Comparison of ENCODE assay signal across 4 fruit fly cellular contexts in the genomic region with DNA sequence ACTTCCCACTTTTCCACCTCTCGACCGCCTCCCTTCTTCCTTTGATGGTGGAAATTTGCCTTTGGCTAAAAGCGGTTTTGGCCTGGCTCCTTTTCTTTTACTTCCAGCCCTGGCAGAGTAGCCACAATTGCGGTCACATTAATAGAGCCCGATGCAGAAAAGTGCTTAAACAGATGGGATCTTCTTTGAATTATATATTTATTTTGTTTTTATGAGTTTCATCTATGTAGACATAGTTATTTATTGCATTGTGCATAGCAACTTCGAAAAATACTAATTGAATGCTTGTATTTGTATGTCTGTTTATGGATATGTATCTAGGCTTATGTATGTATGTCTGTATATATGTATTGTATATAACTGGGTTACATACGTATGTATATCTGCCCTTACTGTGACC.
A peak's percentile ranks its signal among the peaks of the same experiment; 100 is the strongest.
TF ChIP-seq lines count a peak whose summit lies in the region.

No protein-coding gene starts in this region.

- TF ChIP-seq CTCF in whole organism, embryonic (GFP tag; optimal IDR thresholded peaks at IDR 0.05; lab: Kevin White, UChicago): no peak

TF ChIP-seq in whole organism, embryonic, 481 proteins besides CTCF, POLR2A, EP300 and RAD21 (continues in another document):
- peak; percentile 21 for TF ChIP-seq CG12219 (GFP tag; optimal IDR thresholded peaks at IDR 0.05; lab: Kevin White, UChicago)
- peak; percentile 35 for TF ChIP-seq CG4424 (GFP tag; optimal IDR thresholded peaks at IDR 0.05; lab: Kevin White, UChicago)
- TF ChIP-seq CG18476 (GFP tag; optimal IDR thresholded peaks at IDR 0.05; lab: Kevin White, UChicago): peak; percentile 2
- peak; percentile 63 for TF ChIP-seq Atf6 (GFP tag; IDR thresholded peaks at IDR 0.05; lab: Robert Waterston, UW)
- TF ChIP-seq ewg (GFP tag; optimal IDR thresholded peaks at IDR 0.05; lab: Kevin White, UChicago): peak; percentile 4
- TF ChIP-seq lilli (GFP tag; optimal IDR thresholded peaks at IDR 0.05; lab: Kevin White, UChicago): peak; percentile 50
- no peak for TF ChIP-seq fru (optimal IDR thresholded peaks at IDR 0.05; lab: Kevin White, UChicago)
- TF ChIP-seq CoRest (tag; optimal IDR thresholded peaks at IDR 0.05; lab: Kevin White, UChicago): peak; percentile 61
- no peak for TF ChIP-seq so (GFP tag; IDR thresholded peaks at IDR 0.05; lab: Robert Waterston, UW)
- no peak for TF ChIP-seq Vsx1 (GFP tag; optimal IDR thresholded peaks at IDR 0.05; lab: Kevin White, UChicago)
- TF ChIP-seq CG7928 (GFP tag; optimal IDR thresholded peaks at IDR 0.05; lab: Kevin White, UChicago): peak; percentile 24
- TF ChIP-seq CG9215 (GFP tag; IDR thresholded peaks at IDR 0.05; lab: Robert Waterston, UW): 0 out of 2 replicates have a peak, but pooled peaks have one; percentile 30
- TF ChIP-seq cad (GFP tag; optimal IDR thresholded peaks at IDR 0.05; lab: Kevin White, UChicago): no peak
- TF ChIP-seq CG10543 (GFP tag; optimal IDR thresholded peaks at IDR 0.05; lab: Kevin White, UChicago): peak; percentile 10
- peak; percentile 66 for TF ChIP-seq CG17359 (tag; optimal IDR thresholded peaks at IDR 0.05; lab: Kevin White, UChicago)
- TF ChIP-seq Hsf (GFP tag; optimal IDR thresholded peaks at IDR 0.05; lab: Kevin White, UChicago): peak; percentile 9
- peak; percentile 23 for TF ChIP-seq ATbp (GFP tag; optimal IDR thresholded peaks at IDR 0.05; lab: Kevin White, UChicago)
- TF ChIP-seq bowl (GFP tag; IDR thresholded peaks at IDR 0.05; lab: Robert Waterston, UW): no peak
- TF ChIP-seq lola (GFP tag; optimal IDR thresholded peaks at IDR 0.05; lab: Kevin White, UChicago): no peak
- 0 out of 2 replicates have a peak, but pooled peaks have one; percentile 17 for TF ChIP-seq CG14667 (GFP tag; IDR thresholded peaks at IDR 0.05; lab: Robert Waterston, UW)
- TF ChIP-seq az2 (GFP tag; optimal IDR thresholded peaks at IDR 0.05; lab: Kevin White, UChicago): peak; percentile 19

TF ChIP-seq in whole organism, prepupa, 60 proteins besides CTCF, POLR2A, EP300 and RAD21 (continues in another document):
- no peak for TF ChIP-seq vri (GFP tag; optimal IDR thresholded peaks at IDR 0.05; lab: Kevin White, UChicago)
- peak; percentile 8 for TF ChIP-seq OdsH (GFP tag; optimal IDR thresholded peaks at IDR 0.05; lab: Kevin White, UChicago)
- no peak for TF ChIP-seq Gug (GFP tag; IDR thresholded peaks at IDR 0.05; lab: Robert Waterston, UW)
- TF ChIP-seq CG8119 (GFP tag; IDR thresholded peaks at IDR 0.05; lab: Robert Waterston, UW): peak; percentile 46; the same call in 1 of the 3 replicates
- TF ChIP-seq CG7368 (GFP tag; optimal IDR thresholded peaks at IDR 0.05; lab: Kevin White, UChicago): no peak
- TF ChIP-seq Lpt (GFP tag; optimal IDR thresholded peaks at IDR 0.05; lab: Kevin White, UChicago): no peak
- TF ChIP-seq dsx (GFP tag; optimal IDR thresholded peaks at IDR 0.05; lab: Kevin White, UChicago; ENCODE audit: poor library complexity, severe bottlenecking): peak; percentile 48
- no peak for TF ChIP-seq Hr38 (GFP tag; optimal IDR thresholded peaks at IDR 0.05; lab: Kevin White, UChicago)
- no peak for TF ChIP-seq CG8319 (GFP tag; optimal IDR thresholded peaks at IDR 0.05; lab: Kevin White, UChicago)
- TF ChIP-seq CG11294 (GFP tag; IDR thresholded peaks at IDR 0.05; lab: Robert Waterston, UW): no peak
- TF ChIP-seq CG31627 (GFP tag; optimal IDR thresholded peaks at IDR 0.05; lab: Kevin White, UChicago): peak; percentile 8
- TF ChIP-seq Eip93F (GFP tag; optimal IDR thresholded peaks at IDR 0.05; lab: Kevin White, UChicago): no peak
- TF ChIP-seq CG11902 (GFP tag; optimal IDR thresholded peaks at IDR 0.05; lab: Kevin White, UChicago): no peak
- no peak for TF ChIP-seq Sox15 (GFP tag; optimal IDR thresholded peaks at IDR 0.05; lab: Kevin White, UChicago)
- TF ChIP-seq Met (GFP tag; optimal IDR thresholded peaks at IDR 0.05; lab: Kevin White, UChicago): peak; percentile 38
- peak; percentile 71 for TF ChIP-seq Ets96B (tag; optimal IDR thresholded peaks at IDR 0.05; lab: Kevin White, UChicago)
- peak; percentile 19 for TF ChIP-seq Hr4 (GFP tag; optimal IDR thresholded peaks at IDR 0.05; lab: Kevin White, UChicago)
- peak; percentile 48 for TF ChIP-seq CG32006 (GFP tag; optimal IDR thresholded peaks at IDR 0.05; lab: Kevin White, UChicago)
- peak; percentile 9 for TF ChIP-seq Sox102F (GFP tag; optimal IDR thresholded peaks at IDR 0.05; lab: Kevin White, UChicago)
- no peak for TF ChIP-seq CG11762 (GFP tag; optimal IDR thresholded peaks at IDR 0.05; lab: Kevin White, UChicago; ENCODE audit: insufficient read depth)
- TF ChIP-seq Eip78C (GFP tag; lab: Kevin White, UChicago): peak; percentile 67
- peak; percentile 24 for TF ChIP-seq net (GFP tag; optimal IDR thresholded peaks at IDR 0.05; lab: Kevin White, UChicago)

TF ChIP-seq in whole organism, pupa, 21 proteins besides CTCF, POLR2A, EP300 and RAD21:
- peak; percentile 37 for TF ChIP-seq Pif1A (GFP tag; optimal IDR thresholded peaks at IDR 0.05; lab: Kevin White, UChicago)
- peak; percentile 47 for TF ChIP-seq CG14655 (GFP tag; optimal IDR thresholded peaks at IDR 0.05; lab: Kevin White, UChicago)
- TF ChIP-seq fd96Ca (GFP tag; IDR thresholded peaks at IDR 0.05; lab: Robert Waterston, UW): peak; percentile 56; the same call in 1 of the 3 replicates
- TF ChIP-seq CG10348 (GFP tag; IDR thresholded peaks at IDR 0.05; lab: Robert Waterston, UW): no peak
- peak; percentile 60 for TF ChIP-seq CG15710 (tag; optimal IDR thresholded peaks at IDR 0.05; lab: Kevin White, UChicago)
- no peak for TF ChIP-seq gl (tag; optimal IDR thresholded peaks at IDR 0.05; lab: Kevin White, UChicago)
- TF ChIP-seq CG4496 (GFP tag; IDR thresholded peaks at IDR 0.05; lab: Robert Waterston, UW): peak; percentile 49; the same call in 2 of the 3 replicates
- peak; percentile 67 for TF ChIP-seq CG8159 (tag; optimal IDR thresholded peaks at IDR 0.05; lab: Kevin White, UChicago)
- TF ChIP-seq CG17806 (tag; optimal IDR thresholded peaks at IDR 0.05; lab: Kevin White, UChicago): peak; percentile 49
- TF ChIP-seq CG32121 (GFP tag; IDR thresholded peaks at IDR 0.05; lab: Robert Waterston, UW): no peak
- TF ChIP-seq CG12605 (GFP tag; IDR thresholded peaks at IDR 0.05; lab: Robert Waterston, UW): no peak
- TF ChIP-seq CG34367 (tag; optimal IDR thresholded peaks at IDR 0.05; lab: Kevin White, UChicago): peak; percentile 48
- no peak for TF ChIP-seq D1 (tag; optimal IDR thresholded peaks at IDR 0.05; lab: Kevin White, UChicago)
- peak; percentile 26 for TF ChIP-seq CG8301 (tag; optimal IDR thresholded peaks at IDR 0.05; lab: Kevin White, UChicago)
- 0 out of 2 replicates have a peak, but pooled peaks have one; percentile 22 for TF ChIP-seq Ets98B (GFP tag; IDR thresholded peaks at IDR 0.05; lab: Robert Waterston, UW)
- peak; percentile 9 for TF ChIP-seq Pif1B (GFP tag; optimal IDR thresholded peaks at IDR 0.05; lab: Kevin White, UChicago)
- no peak for TF ChIP-seq rn (GFP tag; IDR thresholded peaks at IDR 0.05; lab: Robert Waterston, UW)
- TF ChIP-seq CG9948 (tag; optimal IDR thresholded peaks at IDR 0.05; lab: Kevin White, UChicago): peak; percentile 45
- TF ChIP-seq Snoo (tag; optimal IDR thresholded peaks at IDR 0.05; lab: Kevin White, UChicago): peak; percentile 18
- no peak for TF ChIP-seq EcR (GFP tag; optimal IDR thresholded peaks at IDR 0.05; lab: Kevin White, UChicago)
- no peak for TF ChIP-seq CG13204 (GFP tag; optimal IDR thresholded peaks at IDR 0.05; lab: Kevin White, UChicago)

TF ChIP-seq in whole organism, wandering third instar larva, 38 proteins besides CTCF, POLR2A, EP300 and RAD21:
- TF ChIP-seq fru (GFP tag; optimal IDR thresholded peaks at IDR 0.05; lab: Kevin White, UChicago) (peak; percentile 28), foxo (GFP tag; optimal IDR thresholded peaks at IDR 0.05; lab: Kevin White, UChicago) (peak in 1 of 2 experiments; percentile 45), psq (GFP tag; optimal IDR thresholded peaks at IDR 0.05; lab: Kevin White, UChicago) (no peak), ey (GFP tag; optimal IDR thresholded peaks at IDR 0.05; lab: Kevin White, UChicago) (peak; percentile 25), HLH106 (tag; optimal IDR thresholded peaks at IDR 0.05; lab: Kevin White, UChicago) (peak; percentile 48), Sp1 (GFP tag; optimal IDR thresholded peaks at IDR 0.05; lab: Kevin White, UChicago) (peak; percentile 46), woc (GFP tag; optimal IDR thresholded peaks at IDR 0.05; lab: Kevin White, UChicago) (no peak), h (GFP tag; optimal IDR thresholded peaks at IDR 0.05; lab: Kevin White, UChicago) (peak; percentile 15)

Comparison
In these comparisons a context has a peak if more than half of its experiments do, and no peak if none do; other contexts are left out.
1. Of the 7 proteins assayed by ChIP-seq in both whole organism, embryonic and whole organism, prepupa: peak only in whole organism, embryonic: Blimp-1, CG6854 and Gug; only in whole organism, prepupa: none; in both: Sox102F; in neither: 3.